Fruit fly (Drosophila melanogaster) whole organism, embryonic: Measurements from ENCODE around the gene CG13258.

Source experiments
- ATbp ChIP-seq: fragments of 200-800 bp; sonication (Bioruptor generic); optimal IDR thresholded peaks from 2 replicates; lab custom pipeline; 2017; ENCODE audit warnings: missing biosample characterization, mild to moderate bottlenecking, missing genetic modification characterization, missing genetic modification reagents
- Abd-B ChIP-seq: fragments of 200-800 bp; sonication (Bioruptor generic); optimal IDR thresholded peaks from 2 replicates; lab custom pipeline; 2018; ENCODE audit warnings: missing biosample characterization, mild to moderate bottlenecking, missing genetic modification characterization, moderate library complexity
- Asciz ChIP-seq: fragments of 200-800 bp; sonication (Bioruptor generic); optimal IDR thresholded peaks from 2 replicates; lab custom pipeline; 2017; ENCODE audit warnings: missing biosample characterization, mild to moderate bottlenecking, missing genetic modification characterization, missing genetic modification reagents
- Awh ChIP-seq: fragments of 200-800 bp; sonication (Bioruptor generic); IDR thresholded peaks from 2 replicates; pipeline ENCODE4, ENCODE4 v1.3.6; 2022; ENCODE audit warnings: missing biosample characterization, missing genetic modification characterization
- CG10462 ChIP-seq: fragments of 200-800 bp; sonication (Bioruptor generic); optimal IDR thresholded peaks from 2 replicates; lab custom pipeline; 2016; ENCODE audit warnings: missing biosample characterization, missing genetic modification characterization
- CG10565 ChIP-seq: fragments of 200-800 bp; sonication (Bioruptor generic); optimal IDR thresholded peaks from 3 replicates; lab custom pipeline; 2016; ENCODE audit warnings: missing biosample characterization, mild to moderate bottlenecking, missing genetic modification characterization
- CG11085 ChIP-seq: fragments of 200-800 bp; sonication (Bioruptor generic); IDR thresholded peaks from 2 replicates; pipeline ENCODE4 v1.3.6; 2022; ENCODE audit warnings: missing biosample characterization, missing genetic modification characterization
- CG11247 ChIP-seq: fragments of 200-800 bp; sonication (Bioruptor generic); IDR thresholded peaks from 2 replicates; pipeline ENCODE4 v1.3.6; 2022; ENCODE audit warnings: missing biosample characterization, missing genetic modification characterization
- CG12744 ChIP-seq: fragments of 200-800 bp; sonication (Bioruptor generic); optimal IDR thresholded peaks from 2 replicates; lab custom pipeline; 2016; ENCODE audit warnings: missing biosample characterization, missing genetic modification characterization
- CG13624 ChIP-seq: fragments of 200-800 bp; sonication (Bioruptor generic); optimal IDR thresholded peaks from 2 replicates; lab custom pipeline; 2016; ENCODE audit warnings: missing biosample characterization, missing genetic modification characterization
- CG17829 ChIP-seq: fragments of 200-800 bp; optimal IDR thresholded peaks from 2 replicates; lab custom pipeline; 2019; ENCODE audit warnings: missing biosample characterization, mild to moderate bottlenecking, missing genetic modification characterization, moderate library complexity
- CG1832 ChIP-seq: fragments of 200-800 bp; sonication (Bioruptor generic); optimal IDR thresholded peaks from 2 replicates; lab custom pipeline; 2017; ENCODE audit warnings: missing biosample characterization, mild to moderate bottlenecking, missing genetic modification characterization, inconsistent platforms
- CG2129 ChIP-seq: fragments of 200-800 bp; sonication (Bioruptor generic); IDR thresholded peaks from 2 replicates; pipeline ENCODE4 v1.3.6; 2022; ENCODE audit warnings: missing biosample characterization, missing genetic modification characterization; ENCODE audit not compliant: partially characterized antibody
- CG31388 ChIP-seq: fragments of 200-800 bp; sonication (Bioruptor generic); optimal IDR thresholded peaks from 2 replicates; lab custom pipeline; 2016; ENCODE audit warnings: missing biosample characterization, missing genetic modification characterization
- CG33213 ChIP-seq: fragments of 200-800 bp; sonication (Bioruptor generic); optimal IDR thresholded peaks from 3 replicates; lab custom pipeline; 2016; ENCODE audit warnings: missing biosample characterization, missing genetic modification characterization
- CG34224 ChIP-seq: fragments of 200-800 bp; sonication (Bioruptor generic); IDR thresholded peaks from 3 replicates; pipeline ENCODE4 v1.3.6; 2022; ENCODE audit warnings: missing biosample characterization, missing genetic modification characterization; ENCODE audit not compliant: partially characterized antibody
- CG4404 ChIP-seq: fragments of 200-800 bp; sonication (Bioruptor generic); IDR thresholded peaks from 2 replicates; pipeline ENCODE4 v1.3.6; 2022; ENCODE audit warnings: missing biosample characterization, missing genetic modification characterization
- CG5245 ChIP-seq: fragments of 200-800 bp; sonication (Bioruptor generic); optimal IDR thresholded peaks from 3 replicates; lab custom pipeline; 2016; ENCODE audit warnings: missing biosample characterization, missing genetic modification characterization
- CG6683 ChIP-seq: fragments of 200-800 bp; sonication (Bioruptor generic); optimal IDR thresholded peaks from 2 replicates; lab custom pipeline; 2017; ENCODE audit warnings: missing biosample characterization, mild to moderate bottlenecking, missing genetic modification characterization, missing genetic modification reagents
- CG7372 ChIP-seq: fragments of 200-800 bp; sonication (Bioruptor generic); IDR thresholded peaks from 2 replicates; pipeline ENCODE4 v1.3.6; 2022; ENCODE audit warnings: missing biosample characterization, missing genetic modification characterization
- CG8944 ChIP-seq: fragments of 200-800 bp; sonication (Bioruptor generic); optimal IDR thresholded peaks from 3 replicates; lab custom pipeline; 2016; ENCODE audit warnings: missing biosample characterization, missing genetic modification characterization
- CG9437 ChIP-seq: fragments of 200-800 bp; sonication (Bioruptor generic); optimal IDR thresholded peaks from 2 replicates; lab custom pipeline; 2018; ENCODE audit warnings: missing biosample characterization, mild to moderate bottlenecking, missing genetic modification characterization
- H15 ChIP-seq: fragments of 200-800 bp; sonication (Bioruptor generic); IDR thresholded peaks from 3 replicates; pipeline ENCODE4 v1.3.6; 2022; ENCODE audit warnings: missing biosample characterization, missing genetic modification characterization
- Max ChIP-seq: fragments of 200-800 bp; sonication (Bioruptor generic); optimal IDR thresholded peaks from 2 replicates; lab custom pipeline; 2016; ENCODE audit warnings: missing biosample characterization, mild to moderate bottlenecking, missing genetic modification characterization
- Neu2 ChIP-seq: fragments of 200-800 bp; sonication (Bioruptor generic); optimal IDR thresholded peaks from 3 replicates; lab custom pipeline; 2016; ENCODE audit warnings: missing biosample characterization, missing genetic modification characterization, borderline replicate concordance
- Nf-YA ChIP-seq: fragments of 200-800 bp; sonication (Bioruptor generic); IDR thresholded peaks from 2 replicates; pipeline ENCODE4 v1.3.6; 2022; ENCODE audit warnings: missing biosample characterization, missing genetic modification characterization
- NfI ChIP-seq: fragments of 200-800 bp; sonication (Bioruptor generic); optimal IDR thresholded peaks from 3 replicates; lab custom pipeline; 2018; ENCODE audit warnings: missing biosample characterization, mild to moderate bottlenecking, missing genetic modification characterization, moderate library complexity
- Optix ChIP-seq: fragments of 200-800 bp; sonication (Bioruptor generic); IDR thresholded peaks from 3 replicates; pipeline ENCODE4 v1.3.6; 2022; ENCODE audit warnings: missing biosample characterization, missing genetic modification characterization
- Side ChIP-seq: fragments of 200-800 bp; sonication (Bioruptor generic); optimal IDR thresholded peaks from 2 replicates; lab custom pipeline; 2016; ENCODE audit warnings: missing biosample characterization, missing genetic modification characterization
- Sin3A ChIP-seq: fragments of >200 bp; optimal IDR thresholded peaks from 2 replicates; lab custom pipeline; 2018
- Ssrp ChIP-seq: fragments of 200-800 bp; sonication (Bioruptor generic); optimal IDR thresholded peaks from 2 replicates; lab custom pipeline; 2018; ENCODE audit warnings: missing biosample characterization, mild to moderate bottlenecking, missing genetic modification characterization, moderate library complexity
- Trl ChIP-seq, 3 experiments: fragments of >200 bp in 2 of 3; fragments of 200-800 bp in 1 of 3; sonication (Bioruptor generic) in 1 of 3; optimal IDR thresholded peaks; 2 replicates in 1 of 3; 3 replicates in 2 of 3; lab custom pipeline; 2016 to 2017; ENCODE audit warnings: missing biosample characterization in 1 of 3, missing genetic modification characterization in 1 of 3
- YL-1 ChIP-seq: fragments of 200-800 bp; sonication (Bioruptor generic); optimal IDR thresholded peaks from 3 replicates; lab custom pipeline; 2017; ENCODE audit warnings: missing biosample characterization, mild to moderate bottlenecking, missing genetic modification characterization
- ato ChIP-seq: fragments of 200-800 bp; sonication (Bioruptor generic); IDR thresholded peaks from 2 replicates; pipeline ENCODE4 v1.3.6; 2022; ENCODE audit warnings: missing biosample characterization, missing genetic modification characterization; ENCODE audit not compliant: partially characterized antibody
- az2 ChIP-seq: fragments of 200-800 bp; sonication (Bioruptor generic); optimal IDR thresholded peaks from 3 replicates; lab custom pipeline; 2016; ENCODE audit warnings: missing biosample characterization, missing genetic modification characterization
- bbx ChIP-seq: fragments of 200-800 bp; sonication (Bioruptor generic); IDR thresholded peaks from 2 replicates; pipeline ENCODE4 v1.3.6; 2022; ENCODE audit warnings: missing biosample characterization, missing genetic modification characterization; ENCODE audit not compliant: partially characterized antibody
- cas ChIP-seq: fragments of 200-800 bp; sonication (Bioruptor generic); IDR thresholded peaks from 2 replicates; pipeline ENCODE4 v1.3.6; 2022; ENCODE audit warnings: missing biosample characterization, missing genetic modification characterization
- chm ChIP-seq: fragments of 200-800 bp; sonication (Bioruptor generic); IDR thresholded peaks from 2 replicates; pipeline ENCODE4 v1.3.6; 2022; ENCODE audit warnings: missing biosample characterization, missing genetic modification characterization
- ci ChIP-seq: fragments of 200-800 bp; sonication (Bioruptor generic); IDR thresholded peaks from 3 replicates; pipeline ENCODE4 v1.3.6; 2022; ENCODE audit warnings: missing biosample characterization, missing genetic modification characterization
- dmrt99B ChIP-seq: fragments of 200-800 bp; sonication (Bioruptor generic); optimal IDR thresholded peaks from 2 replicates; lab custom pipeline; 2018; ENCODE audit warnings: missing biosample characterization, mild to moderate bottlenecking, missing genetic modification characterization, moderate library complexity
- dysf ChIP-seq: fragments of 200-800 bp; sonication (Bioruptor generic); IDR thresholded peaks from 3 replicates; pipeline ENCODE4 v1.3.6; 2022; ENCODE audit warnings: missing biosample characterization, missing genetic modification characterization
- emc ChIP-seq: fragments of 200-800 bp; sonication (Bioruptor generic); optimal IDR thresholded peaks from 2 replicates; lab custom pipeline; 2016; ENCODE audit warnings: missing biosample characterization, missing genetic modification characterization
- gcm ChIP-seq: fragments of 200-800 bp; sonication (Bioruptor generic); optimal IDR thresholded peaks from 2 replicates; lab custom pipeline; 2019; ENCODE audit warnings: missing biosample characterization, mild to moderate bottlenecking, missing genetic modification characterization, moderate library complexity
- lab ChIP-seq: fragments of 200-800 bp; sonication (Bioruptor generic); optimal IDR thresholded peaks from 3 replicates; lab custom pipeline; 2017; ENCODE audit warnings: missing biosample characterization, missing genetic modification characterization, mild to moderate bottlenecking, moderate library complexity, missing genetic modification reagents
- onecut ChIP-seq: fragments of 200-800 bp; sonication (Bioruptor generic); IDR thresholded peaks from 2 replicates; pipeline ENCODE4 v1.3.6; 2022; ENCODE audit warnings: missing biosample characterization, missing genetic modification characterization
- pho ChIP-seq: fragments of 200-800 bp; sonication (Bioruptor generic); optimal IDR thresholded peaks from 2 replicates; lab custom pipeline; 2016; ENCODE audit warnings: missing biosample characterization, missing genetic modification characterization
- run ChIP-seq: fragments of 200-800 bp; sonication (Bioruptor generic); optimal IDR thresholded peaks from 3 replicates; lab custom pipeline; 2018; ENCODE audit warnings: missing biosample characterization, mild to moderate bottlenecking, missing genetic modification characterization
- sim ChIP-seq: fragments of 200-800 bp; sonication (Bioruptor generic); IDR thresholded peaks from 2 replicates; pipeline ENCODE4 v1.3.6; 2022; ENCODE audit warnings: missing biosample characterization, missing genetic modification characterization
- tgo ChIP-seq: fragments of 200-800 bp; sonication (Bioruptor generic); IDR thresholded peaks from 3 replicates; pipeline ENCODE4 v1.3.6; 2022; ENCODE audit warnings: missing biosample characterization, missing genetic modification characterization

CG13258 gene

dm6 chr2L:16325515-16326257 lies 32.9 kb upstream of the CG13258 start, which contains the start of gene cact (continued):
- TF ChIP-seq CG12744 (peak; percentile 93), lab (GFP tag; lab: Kevin White, UChicago) (peak; percentile 95), az2 (GFP tag; lab: Kevin White, UChicago) (peak; percentile 95), Optix (GFP tag; lab: Robert Waterston, UW) (peak; percentile 83; the same call in 2 of the 3 replicates), CG1832 (GFP tag; lab: Kevin White, UChicago) (no peak), CG11247 (peak; percentile 85), CG9437 (GFP tag; lab: Kevin White, UChicago) (peak; percentile 79), ato (GFP tag; lab: Robert Waterston, UW) (no peak), CG8944 (GFP tag; lab: Kevin White, UChicago) (peak; percentile 91), YL-1 (GFP tag; lab: Kevin White, UChicago) (peak; percentile 70), cas (GFP tag; lab: Robert Waterston, UW) (peak; percentile 45; the same call in 1 of the 2 replicates), H15 (peak; percentile 88; the same call in 2 of the 3 replicates), ci (peak; percentile 89), Abd-B (GFP tag; lab: Kevin White, UChicago) (peak; percentile 91), CG34224 (no peak), Max (GFP tag; lab: Kevin White, UChicago) (peak; percentile 87), emc (GFP tag; lab: Kevin White, UChicago) (peak; percentile 87), Asciz (GFP tag; lab: Kevin White, UChicago) (peak; percentile 84), Side (GFP tag; lab: Kevin White, UChicago) (peak; percentile 95), CG17829 (tag; lab: Kevin White, UChicago) (peak; percentile 95), gcm (GFP tag; lab: Kevin White, UChicago) (peak; percentile 89), Nf-YA (GFP tag; lab: Robert Waterston, UW) (peak; percentile 72; the same call in 1 of the 2 replicates), Ssrp (peak; percentile 91), Trl (optimal IDR thresholded peaks at IDR 0.05; lab: Kevin White, UChicago) (peak; percentile 79 to 84), Trl (GFP tag; optimal IDR thresholded peaks at IDR 0.05; lab: Kevin White, UChicago) (peak; percentile 97), CG10462 (GFP tag; lab: Kevin White, UChicago) (peak; percentile 85), NfI (GFP tag; lab: Kevin White, UChicago) (peak; percentile 92), CG11085 (peak; percentile 71), CG7372 (peak; percentile 84), onecut (GFP tag; lab: Robert Waterston, UW) (peak; percentile 66), bbx (GFP tag; lab: Robert Waterston, UW) (no peak), chm (peak; percentile 66), CG33213 (GFP tag; lab: Kevin White, UChicago) (peak; percentile 93), run (tag; lab: Kevin White, UChicago) (peak; percentile 89), CG13624 (peak; percentile 94), sim (GFP tag; lab: Robert Waterston, UW) (peak; percentile 76), Sin3A (lab: Kevin White, UChicago) (peak; percentile 45), Awh (GFP tag; lab: Robert Waterston, UW) (peak; percentile 69), CG31388 (peak; percentile 77), dmrt99B (peak; percentile 87), CG4404 (GFP tag; lab: Robert Waterston, UW) (peak; percentile 80), pho (peak; percentile 94), CG5245 (peak; percentile 82), CG6683 (GFP tag; lab: Kevin White, UChicago) (peak; percentile 79), dysf (peak; percentile 91), tgo (peak; percentile 90), CG2129 (no peak), ATbp (GFP tag; lab: Kevin White, UChicago) (peak; percentile 70), Neu2 (GFP tag; lab: Kevin White, UChicago) (peak; percentile 60), CG10565 (peak; percentile 50)
